4 fruit fly cellular contexts compared by ENCODE assay signal in genomic region chrX:2703693-2704092, dm6.
TF ChIP-seq lines count a peak whose summit lies in the region.

TSS of gene Ugalt (minus strand) at chrX:2703852.

TF ChIP-seq in whole organism, adult, 20 proteins besides CTCF, POLR2A, EP300 and RAD21 (continued from another document):
- peak; percentile 100 for TF ChIP-seq toe (GFP tag; optimal IDR thresholded peaks at IDR 0.05; lab: Kevin White, UChicago)
- TF ChIP-seq Clk (GFP tag; optimal IDR thresholded peaks at IDR 0.05; lab: Kevin White, UChicago): peak; percentile 100

TF ChIP-seq in whole organism, embryonic, 481 proteins besides CTCF, POLR2A, EP300 and RAD21 (continued from another document and continues in another):
- peak; percentile 93 for TF ChIP-seq z (GFP tag; IDR thresholded peaks at IDR 0.05; lab: Robert Waterston, UW)
- TF ChIP-seq CG10147 (GFP tag; optimal IDR thresholded peaks at IDR 0.05; lab: Kevin White, UChicago): peak; percentile 100
- TF ChIP-seq toy (GFP tag; IDR thresholded peaks at IDR 0.05; lab: Robert Waterston, UW): peak; percentile 100
- TF ChIP-seq CG6765 (GFP tag; optimal IDR thresholded peaks at IDR 0.05; lab: Kevin White, UChicago): peak; percentile 100
- TF ChIP-seq her (GFP tag; optimal IDR thresholded peaks at IDR 0.05; lab: Kevin White, UChicago): peak; percentile 99
- peak; percentile 100 for TF ChIP-seq Chrac-16 (GFP tag; optimal IDR thresholded peaks at IDR 0.05; lab: Kevin White, UChicago)
- TF ChIP-seq CG7786 (GFP tag; optimal IDR thresholded peaks at IDR 0.05; lab: Kevin White, UChicago): peak; percentile 100
- peak; percentile 100 for TF ChIP-seq CG7839 (tag; optimal IDR thresholded peaks at IDR 0.05; lab: Kevin White, UChicago)
- peak; percentile 100 for TF ChIP-seq cwo (GFP tag; optimal IDR thresholded peaks at IDR 0.05; lab: Kevin White, UChicago)
- TF ChIP-seq ewg (GFP tag; optimal IDR thresholded peaks at IDR 0.05; lab: Kevin White, UChicago): peak; percentile 100
- TF ChIP-seq jigr1 (GFP tag; IDR thresholded peaks at IDR 0.05; lab: Robert Waterston, UW): peak; percentile 100
- peak; percentile 100 for TF ChIP-seq CG6813 (GFP tag; optimal IDR thresholded peaks at IDR 0.05; lab: Kevin White, UChicago)
- peak; percentile 72 for TF ChIP-seq CG15479 (GFP tag; optimal IDR thresholded peaks at IDR 0.05; lab: Kevin White, UChicago)
- TF ChIP-seq Antp (GFP tag; optimal IDR thresholded peaks at IDR 0.05; lab: Kevin White, UChicago): peak; percentile 100
- TF ChIP-seq CG14710 (tag; optimal IDR thresholded peaks at IDR 0.05; lab: Kevin White, UChicago): peak; percentile 99
- TF ChIP-seq CG1529 (GFP tag; optimal IDR thresholded peaks at IDR 0.05; lab: Kevin White, UChicago): peak; percentile 100
- TF ChIP-seq CG2875 (GFP tag; optimal IDR thresholded peaks at IDR 0.05; lab: Kevin White, UChicago): peak; percentile 100
- TF ChIP-seq hkb (optimal IDR thresholded peaks at IDR 0.05; lab: Kevin White, UChicago): no peak
- peak; percentile 100 for TF ChIP-seq hkb (GFP tag; IDR thresholded peaks at IDR 0.05; lab: Robert Waterston, UW)
- TF ChIP-seq Hr51 (GFP tag; optimal IDR thresholded peaks at IDR 0.05; lab: Kevin White, UChicago): peak; percentile 100
- TF ChIP-seq Nf-YB (GFP tag; optimal IDR thresholded peaks at IDR 0.05; lab: Kevin White, UChicago): peak; percentile 94
- peak; percentile 99 for TF ChIP-seq ac (GFP tag; optimal IDR thresholded peaks at IDR 0.05; lab: Kevin White, UChicago)
- peak; percentile 98 for TF ChIP-seq Elba2 (GFP tag; optimal IDR thresholded peaks at IDR 0.05; lab: Kevin White, UChicago)
- TF ChIP-seq sd (tag; optimal IDR thresholded peaks at IDR 0.05; lab: Kevin White, UChicago): peak; percentile 99
- peak; percentile 100 for TF ChIP-seq CG30403 (GFP tag; optimal IDR thresholded peaks at IDR 0.05; lab: Kevin White, UChicago)
- TF ChIP-seq CG13624 (GFP tag; optimal IDR thresholded peaks at IDR 0.05; lab: Kevin White, UChicago): peak; percentile 100
- TF ChIP-seq Spps (tag; optimal IDR thresholded peaks at IDR 0.05; lab: Kevin White, UChicago): peak; percentile 100
- TF ChIP-seq CG3995 (GFP tag; optimal IDR thresholded peaks at IDR 0.05; lab: Kevin White, UChicago): peak; percentile 94
- TF ChIP-seq Blimp-1 (GFP tag; optimal IDR thresholded peaks at IDR 0.05; lab: Kevin White, UChicago): peak; percentile 100
- TF ChIP-seq CG33557 (GFP tag; optimal IDR thresholded peaks at IDR 0.05; lab: Kevin White, UChicago): peak; percentile 99
- peak; percentile 100 for TF ChIP-seq shn (GFP tag; optimal IDR thresholded peaks at IDR 0.05; lab: Kevin White, UChicago)
- TF ChIP-seq dati (GFP tag; IDR thresholded peaks at IDR 0.05; lab: Robert Waterston, UW): peak; percentile 100
- peak; percentile 100 for TF ChIP-seq CG12155 (GFP tag; optimal IDR thresholded peaks at IDR 0.05; lab: Kevin White, UChicago)
- TF ChIP-seq Nf-YA (GFP tag; IDR thresholded peaks at IDR 0.05; lab: Robert Waterston, UW): peak; percentile 100
- TF ChIP-seq ash1 (GFP tag; optimal IDR thresholded peaks at IDR 0.05; lab: Kevin White, UChicago): peak; percentile 100
- TF ChIP-seq gro (GFP tag; optimal IDR thresholded peaks at IDR 0.05; lab: Kevin White, UChicago): peak; percentile 100
- no peak for TF ChIP-seq CG16813 (GFP tag; IDR thresholded peaks at IDR 0.05; lab: Robert Waterston, UW; ENCODE audit: partially characterized antibody)
- TF ChIP-seq so (GFP tag; IDR thresholded peaks at IDR 0.05; lab: Robert Waterston, UW): peak; percentile 100
- peak; percentile 100 for TF ChIP-seq CG2889 (GFP tag; IDR thresholded peaks at IDR 0.05; lab: Robert Waterston, UW)
- TF ChIP-seq Eip74EF (GFP tag; optimal IDR thresholded peaks at IDR 0.05; lab: Kevin White, UChicago): peak in 1 of 2 experiments; percentile 100
- TF ChIP-seq usp (GFP tag; optimal IDR thresholded peaks at IDR 0.05; lab: Kevin White, UChicago): no peak
- TF ChIP-seq Hr39 (optimal IDR thresholded peaks at IDR 0.05; lab: Kevin White, UChicago): no peak
- TF ChIP-seq CG5180 (GFP tag; optimal IDR thresholded peaks at IDR 0.05; lab: Kevin White, UChicago): peak; percentile 96

TF ChIP-seq in whole organism, prepupa, 60 proteins besides CTCF, POLR2A, EP300 and RAD21 (continued from another document):
- TF ChIP-seq Smox (GFP tag; optimal IDR thresholded peaks at IDR 0.05; lab: Kevin White, UChicago): peak; percentile 100
- TF ChIP-seq fd85E (GFP tag; optimal IDR thresholded peaks at IDR 0.05; lab: Kevin White, UChicago): peak; percentile 99
- TF ChIP-seq lz (GFP tag; optimal IDR thresholded peaks at IDR 0.05; lab: Kevin White, UChicago): peak; percentile 100
- TF ChIP-seq achi (GFP tag; optimal IDR thresholded peaks at IDR 0.05; lab: Kevin White, UChicago): peak; percentile 100
- TF ChIP-seq CG6792 (GFP tag; optimal IDR thresholded peaks at IDR 0.05; lab: Kevin White, UChicago): peak; percentile 100
- peak; percentile 100 for TF ChIP-seq CG10631 (GFP tag; optimal IDR thresholded peaks at IDR 0.05; lab: Kevin White, UChicago)
- peak; percentile 100 for TF ChIP-seq CG1621 (tag; optimal IDR thresholded peaks at IDR 0.05; lab: Kevin White, UChicago)
- TF ChIP-seq Eip75B (GFP tag; optimal IDR thresholded peaks at IDR 0.05; lab: Kevin White, UChicago): peak; percentile 100
- peak; percentile 100 for TF ChIP-seq svp (GFP tag; lab: Kevin White, UChicago)
- TF ChIP-seq esn (GFP tag; optimal IDR thresholded peaks at IDR 0.05; lab: Kevin White, UChicago): peak; percentile 100
- TF ChIP-seq CG3032 (tag; optimal IDR thresholded peaks at IDR 0.05; lab: Kevin White, UChicago): peak; percentile 100
- TF ChIP-seq dsx (GFP tag; optimal IDR thresholded peaks at IDR 0.05; lab: Kevin White, UChicago; ENCODE audit: poor library complexity, severe bottlenecking): peak; percentile 100
- TF ChIP-seq CG31627 (GFP tag; optimal IDR thresholded peaks at IDR 0.05; lab: Kevin White, UChicago): peak; percentile 100
- peak; percentile 100 for TF ChIP-seq Lpt (GFP tag; optimal IDR thresholded peaks at IDR 0.05; lab: Kevin White, UChicago)
- peak; percentile 100 for TF ChIP-seq CG4318 (GFP tag; optimal IDR thresholded peaks at IDR 0.05; lab: Kevin White, UChicago)
- TF ChIP-seq ss (GFP tag; optimal IDR thresholded peaks at IDR 0.05; lab: Kevin White, UChicago): peak; percentile 100
- peak; percentile 100 for TF ChIP-seq cyc (GFP tag; optimal IDR thresholded peaks at IDR 0.05; lab: Kevin White, UChicago)
- TF ChIP-seq vri (GFP tag; optimal IDR thresholded peaks at IDR 0.05; lab: Kevin White, UChicago): peak; percentile 100
- peak; percentile 100 for TF ChIP-seq pdm3 (GFP tag; optimal IDR thresholded peaks at IDR 0.05; lab: Kevin White, UChicago)
- peak; percentile 100 for TF ChIP-seq net (GFP tag; optimal IDR thresholded peaks at IDR 0.05; lab: Kevin White, UChicago)
- TF ChIP-seq acj6 (GFP tag; optimal IDR thresholded peaks at IDR 0.05; lab: Kevin White, UChicago): peak; percentile 100
- peak; percentile 100 for TF ChIP-seq CG11902 (GFP tag; optimal IDR thresholded peaks at IDR 0.05; lab: Kevin White, UChicago)
- peak; percentile 100 for TF ChIP-seq Ets21C (GFP tag; optimal IDR thresholded peaks at IDR 0.05; lab: Kevin White, UChicago)
- peak; percentile 100 for TF ChIP-seq CG8319 (GFP tag; optimal IDR thresholded peaks at IDR 0.05; lab: Kevin White, UChicago)
- peak; percentile 100 for TF ChIP-seq CG15336 (GFP tag; IDR thresholded peaks at IDR 0.05; lab: Robert Waterston, UW)
- peak; percentile 100 for TF ChIP-seq CG9139 (GFP tag; optimal IDR thresholded peaks at IDR 0.05; lab: Kevin White, UChicago)
- peak; percentile 100 for TF ChIP-seq CG7368 (GFP tag; optimal IDR thresholded peaks at IDR 0.05; lab: Kevin White, UChicago)
- TF ChIP-seq CG3919 (GFP tag; optimal IDR thresholded peaks at IDR 0.05; lab: Kevin White, UChicago): peak; percentile 100
- peak; percentile 100 for TF ChIP-seq CG32006 (GFP tag; optimal IDR thresholded peaks at IDR 0.05; lab: Kevin White, UChicago)
- TF ChIP-seq Sox102F (GFP tag; optimal IDR thresholded peaks at IDR 0.05; lab: Kevin White, UChicago): peak; percentile 100
- TF ChIP-seq Hr4 (GFP tag; optimal IDR thresholded peaks at IDR 0.05; lab: Kevin White, UChicago): peak; percentile 100
- TF ChIP-seq OdsH (GFP tag; optimal IDR thresholded peaks at IDR 0.05; lab: Kevin White, UChicago): peak; percentile 100
- TF ChIP-seq Hr39 (GFP tag; optimal IDR thresholded peaks at IDR 0.05; lab: Kevin White, UChicago): peak; percentile 100
- peak; percentile 100 for TF ChIP-seq eg (GFP tag; IDR thresholded peaks at IDR 0.05; lab: Robert Waterston, UW)
- peak; percentile 100 for TF ChIP-seq CG8119 (GFP tag; IDR thresholded peaks at IDR 0.05; lab: Robert Waterston, UW)
- peak; percentile 100 for TF ChIP-seq Hr38 (GFP tag; optimal IDR thresholded peaks at IDR 0.05; lab: Kevin White, UChicago)
- TF ChIP-seq spab (GFP tag; optimal IDR thresholded peaks at IDR 0.05; lab: Kevin White, UChicago): peak; percentile 100
- peak; percentile 100 for TF ChIP-seq CG6808 (GFP tag; optimal IDR thresholded peaks at IDR 0.05; lab: Kevin White, UChicago)
- TF ChIP-seq topi (GFP tag; optimal IDR thresholded peaks at IDR 0.05; lab: Kevin White, UChicago): peak; percentile 100
- peak; percentile 100 for TF ChIP-seq salr (GFP tag; optimal IDR thresholded peaks at IDR 0.05; lab: Kevin White, UChicago)
- TF ChIP-seq CG6276 (GFP tag; optimal IDR thresholded peaks at IDR 0.05; lab: Kevin White, UChicago): peak; percentile 100

TF ChIP-seq in whole organism, wandering third instar larva, 38 proteins besides CTCF, POLR2A, EP300 and RAD21 (continued from another document):
- TF ChIP-seq usp (GFP tag; optimal IDR thresholded peaks at IDR 0.05; lab: Kevin White, UChicago) (peak; percentile 53), Hnf4 (GFP tag; optimal IDR thresholded peaks at IDR 0.05; lab: Kevin White, UChicago) (peak; percentile 100), pan (optimal IDR thresholded peaks at IDR 0.05; lab: Kevin White, UChicago) (no peak), Vsx2 (GFP tag; optimal IDR thresholded peaks at IDR 0.05; lab: Kevin White, UChicago; ENCODE audit: partially characterized antibody) (no peak), N (GFP tag; optimal IDR thresholded peaks at IDR 0.05; lab: Kevin White, UChicago) (no peak), OdsH (GFP tag; optimal IDR thresholded peaks at IDR 0.05; lab: Kevin White, UChicago) (peak; percentile 100), CG32264 (GFP tag; optimal IDR thresholded peaks at IDR 0.05; lab: Kevin White, UChicago) (peak; percentile 100), Dfd (GFP tag; optimal IDR thresholded peaks at IDR 0.05; lab: Kevin White, UChicago) (peak; percentile 97), Hr83 (GFP tag; optimal IDR thresholded peaks at IDR 0.05; lab: Kevin White, UChicago; ENCODE audit: poor library complexity, severe bottlenecking) (peak; percentile 100), ey (GFP tag; optimal IDR thresholded peaks at IDR 0.05; lab: Kevin White, UChicago) (peak; percentile 100), h (GFP tag; optimal IDR thresholded peaks at IDR 0.05; lab: Kevin White, UChicago) (peak; percentile 100), foxo (GFP tag; optimal IDR thresholded peaks at IDR 0.05; lab: Kevin White, UChicago) (peak; percentile 100), lola (GFP tag; optimal IDR thresholded peaks at IDR 0.05; lab: Kevin White, UChicago) (no peak), GATAd (GFP tag; optimal IDR thresholded peaks at IDR 0.05; lab: Kevin White, UChicago) (peak; percentile 100), brk (GFP tag; optimal IDR thresholded peaks at IDR 0.05; lab: Kevin White, UChicago) (no peak)
TF ChIP-seq in whole organism, wandering third instar larva: peak in this region for 26.
